Worm (Caenorhabditis elegans): ENCODE results near the gene lips-9.

DNA sequence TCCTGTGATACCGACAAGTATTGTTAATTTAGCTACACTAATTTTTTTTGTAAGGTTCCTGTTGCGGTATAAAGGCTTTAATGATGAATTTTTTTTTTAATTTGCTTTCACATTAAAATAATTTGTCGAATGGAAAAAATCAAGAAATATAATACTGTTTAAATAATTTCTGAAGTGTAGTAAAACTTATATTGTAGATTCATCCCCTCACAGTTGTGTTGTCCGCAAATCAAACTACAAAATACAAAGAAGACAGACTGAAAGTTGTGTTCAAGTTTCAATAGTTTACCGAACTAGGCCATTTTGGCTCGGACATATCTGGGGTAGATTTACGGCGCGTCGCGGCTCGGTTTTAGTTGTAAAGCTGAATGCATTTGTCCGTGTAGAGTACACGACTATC lies 37.8 kb downstream of the lips-9 start:
- TF ChIP-seq tab-1 (GFP tag; IDR thresholded peaks at IDR 0.05) = no peak
- no peak for TF ChIP-seq cog-1 (tag; optimal IDR thresholded peaks at IDR 0.05)
- no peak for TF ChIP-seq klf-2 (GFP tag; conservative IDR thresholded peaks at IDR 0.05)
- TF ChIP-seq ztf-23 (GFP tag; IDR thresholded peaks at IDR 0.05) = no peak
- TF ChIP-seq T22C8.4 (GFP tag; IDR thresholded peaks at IDR 0.05) = no peak
- no peak for TF ChIP-seq flt-1 (GFP tag; IDR thresholded peaks at IDR 0.05)

Measured in whole organism, midembryonic.